Worm (Caenorhabditis elegans): ENCODE results near the gene C03H5.9.

C03H5.9 gene

DNA sequence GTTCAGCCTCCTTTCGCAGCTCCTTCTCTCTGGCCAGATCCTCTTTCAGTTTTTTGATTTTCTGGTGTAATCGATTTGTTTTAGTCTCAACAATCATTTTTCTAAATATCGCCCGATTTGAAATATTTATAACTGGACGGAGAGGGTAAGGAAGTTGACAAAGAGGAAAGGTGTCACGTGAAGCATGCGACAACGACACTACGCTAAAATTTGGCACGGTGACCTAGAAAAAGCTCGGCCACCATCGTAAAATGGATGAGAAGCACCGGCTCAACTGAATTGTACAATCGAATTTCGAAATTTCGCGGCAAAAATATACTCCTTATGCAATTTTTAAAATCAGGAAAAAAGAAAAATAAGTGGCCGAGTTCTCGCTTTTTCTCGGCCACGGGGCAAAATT lies 6.8 kb downstream of the C03H5.9 start, which contains the start of gene C03H5.5:
TSS of gene C03H5.5 (minus strand) at position 101 of the 400 bp plus-strand sequence.
- no peak for TF ChIP-seq flh-1 (GFP tag; optimal IDR thresholded peaks at IDR 0.05)

DNA sequence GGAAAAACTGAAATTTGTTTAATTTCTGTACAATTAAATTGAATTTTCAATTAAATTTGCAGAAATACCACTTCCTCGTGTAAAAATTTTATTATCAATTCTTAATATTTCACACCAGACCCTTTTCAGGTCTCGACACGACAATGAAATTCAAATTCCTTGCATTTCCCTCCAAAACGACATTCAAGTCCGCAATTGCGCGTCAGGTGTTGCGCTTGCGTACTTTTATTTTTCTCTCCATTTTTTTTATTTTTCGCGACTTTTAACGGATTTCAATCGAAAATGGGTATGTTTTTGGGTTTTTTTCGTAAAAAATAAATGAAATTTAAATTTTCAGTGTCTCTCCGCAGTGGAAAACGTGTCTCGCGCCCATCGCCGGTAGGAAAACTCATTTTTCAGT lies 7.5 kb downstream of the C03H5.9 start, which contains the start of gene C03H5.3:
TSS of gene C03H5.3 (plus strand) at position 132 of the 400 bp plus-strand sequence.
- no peak for TF ChIP-seq unc-120 (tag; optimal IDR thresholded peaks at IDR 0.05; ENCODE audit: poor library complexity, severe bottlenecking)
- no peak for TF ChIP-seq snpc-4 (tag; optimal IDR thresholded peaks at IDR 0.05)
- TF ChIP-seq lin-32 (GFP tag; optimal IDR thresholded peaks at IDR 0.05) = no peak
- no peak for TF ChIP-seq flh-1 (GFP tag; optimal IDR thresholded peaks at IDR 0.05)
- TF ChIP-seq pha-4 (tag; optimal IDR thresholded peaks at IDR 0.05) = peak; percentile 22
- no peak for TF ChIP-seq nhr-76 (tag; optimal IDR thresholded peaks at IDR 0.05)
- TF ChIP-seq unc-62 (GFP tag; optimal IDR thresholded peaks at IDR 0.05) = no peak
- no peak for TF ChIP-seq elt-1 (tag; optimal IDR thresholded peaks at IDR 0.05; ENCODE audit: borderline replicate concordance, insufficient read depth)
- TF ChIP-seq ceh-43 (GFP tag; optimal IDR thresholded peaks at IDR 0.05) = no peak
- peak; percentile 48 for TF ChIP-seq ces-1 (GFP tag; optimal IDR thresholded peaks at IDR 0.05)
- TF ChIP-seq sptf-1 (tag; optimal IDR thresholded peaks at IDR 0.05) = no peak
- TF ChIP-seq mls-2 (tag; optimal IDR thresholded peaks at IDR 0.05) = no peak
- peak; percentile 10 for TF ChIP-seq lsy-2 (tag; optimal IDR thresholded peaks at IDR 0.05)
- peak; percentile 24 for TF ChIP-seq lin-13 (tag; optimal IDR thresholded peaks at IDR 0.05)
- peak; percentile 35 for TF ChIP-seq nhr-237 (tag; optimal IDR thresholded peaks at IDR 0.05)
- TF ChIP-seq drap-1 (GFP tag; optimal IDR thresholded peaks at IDR 0.05) = no peak
- TF ChIP-seq unc-39 (tag; optimal IDR thresholded peaks at IDR 0.05) = no peak
- peak; percentile 77 for TF ChIP-seq mep-1 (tag; optimal IDR thresholded peaks at IDR 0.05)
- TF ChIP-seq nhr-12 (tag; optimal IDR thresholded peaks at IDR 0.05) = no peak

DNA sequence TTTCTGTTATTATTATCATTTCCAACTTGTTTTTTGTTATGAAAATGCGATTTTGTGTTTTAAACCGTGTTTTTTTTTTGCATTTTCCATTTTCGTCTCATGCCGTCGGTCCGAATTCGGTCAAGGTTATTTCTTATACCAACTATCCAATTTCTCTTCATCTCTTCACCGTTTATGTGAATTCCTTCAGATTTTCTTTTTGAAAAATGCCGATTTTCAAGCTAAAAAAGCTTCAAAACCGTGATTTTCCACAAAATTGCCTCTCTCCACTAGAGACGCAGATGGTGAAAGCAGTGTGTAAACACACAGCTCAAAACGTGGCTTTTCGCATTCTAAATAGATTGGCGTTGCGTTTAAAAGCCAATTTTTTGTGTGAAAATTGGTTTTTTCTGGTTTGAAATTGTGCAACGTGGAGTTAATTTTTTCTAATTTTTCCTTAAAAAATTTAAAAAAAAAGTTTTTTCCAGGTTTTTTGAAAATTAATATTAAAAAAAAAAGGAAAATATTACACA lies 9.4 kb downstream of the C03H5.9 start:
- TF ChIP-seq lsy-2 (tag; optimal IDR thresholded peaks at IDR 0.05) (no peak), ztf-11 (tag; optimal IDR thresholded peaks at IDR 0.05) (no peak), nhr-2 (tag; optimal IDR thresholded peaks at IDR 0.05) (no peak), lin-13 (tag; optimal IDR thresholded peaks at IDR 0.05) (no peak), zip-8 (tag; optimal IDR thresholded peaks at IDR 0.05) (no peak), nhr-237 (tag; optimal IDR thresholded peaks at IDR 0.05) (no peak), unc-62 (GFP tag; optimal IDR thresholded peaks at IDR 0.05) (no peak), mab-5 (tag; optimal IDR thresholded peaks at IDR 0.05) (no peak), mep-1 (tag; optimal IDR thresholded peaks at IDR 0.05) (no peak), ceh-43 (GFP tag; optimal IDR thresholded peaks at IDR 0.05) (no peak), sem-2 (GFP tag; optimal IDR thresholded peaks at IDR 0.05) (no peak), snpc-4 (tag; optimal IDR thresholded peaks at IDR 0.05) (no peak), tbx-8 (GFP tag; optimal IDR thresholded peaks at IDR 0.05) (no peak), M03D4.4 (tag; optimal IDR thresholded peaks at IDR 0.05) (no peak), drap-1 (GFP tag; optimal IDR thresholded peaks at IDR 0.05) (no peak), lin-32 (GFP tag; optimal IDR thresholded peaks at IDR 0.05) (no peak), blmp-1 (tag; optimal IDR thresholded peaks at IDR 0.05) (no peak), nhr-28 (tag; optimal IDR thresholded peaks at IDR 0.05) (no peak)

DNA sequence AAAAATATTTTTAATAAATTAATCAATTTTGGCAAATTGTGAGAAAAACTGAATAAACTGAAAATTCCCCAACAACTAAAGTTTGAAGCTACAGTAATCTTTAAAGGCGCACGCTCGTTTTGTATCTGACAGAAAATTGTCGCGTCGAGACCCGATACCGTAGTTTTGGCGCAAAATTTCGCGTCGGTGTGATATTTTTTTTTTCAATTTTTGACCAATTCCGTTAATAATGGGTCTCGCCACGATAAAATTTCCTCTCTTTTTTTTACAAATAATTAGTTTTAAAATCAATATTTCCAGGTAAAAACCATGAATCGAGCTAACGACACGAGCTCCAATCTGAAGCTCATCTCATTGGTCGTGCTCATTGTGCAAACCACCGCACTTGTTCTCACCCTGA lies 10.1 kb downstream of the C03H5.9 start, which contains the start of gene nstp-4:
TSS of gene nstp-4 (plus strand) at position 301 of the 400 bp plus-strand sequence.
- TF ChIP-seq ztf-11 (tag; optimal IDR thresholded peaks at IDR 0.05) (no peak), ces-1 (GFP tag; optimal IDR thresholded peaks at IDR 0.05) (no peak), flh-1 (GFP tag; optimal IDR thresholded peaks at IDR 0.05) (no peak), mep-1 (tag; optimal IDR thresholded peaks at IDR 0.05) (no peak), elt-1 (tag; optimal IDR thresholded peaks at IDR 0.05; ENCODE audit: borderline replicate concordance, insufficient read depth) (no peak), nhr-12 (tag; optimal IDR thresholded peaks at IDR 0.05) (no peak), nhr-28 (tag; optimal IDR thresholded peaks at IDR 0.05) (no peak), lsy-2 (tag; optimal IDR thresholded peaks at IDR 0.05) (no peak), bed-3 (GFP tag; optimal IDR thresholded peaks at IDR 0.05) (no peak), hlh-1 (tag; optimal IDR thresholded peaks at IDR 0.05) (no peak), blmp-1 (tag; optimal IDR thresholded peaks at IDR 0.05) (no peak)

DNA sequence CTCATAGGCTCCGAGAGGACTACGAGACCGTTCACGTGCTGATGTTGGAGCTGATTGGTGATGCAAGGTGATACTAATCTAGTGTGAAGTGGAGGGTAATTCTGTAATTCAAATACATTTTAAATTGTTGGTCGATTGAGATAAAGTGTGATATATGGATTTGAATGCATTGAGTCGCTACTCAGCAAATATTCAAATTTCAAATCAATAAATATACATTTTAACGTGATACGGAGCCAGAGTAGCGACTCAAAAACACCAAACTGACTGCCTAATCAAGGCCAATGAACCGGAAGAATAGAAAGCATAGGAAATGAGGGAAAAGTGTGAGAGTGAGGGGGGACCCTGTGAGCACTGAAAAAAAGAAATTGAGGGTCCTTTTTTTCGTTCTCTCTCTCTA lies 20.9 kb downstream of the C03H5.9 start, which contains the start of gene C03H5.6:
TSS of gene C03H5.6 (minus strand) at position 101 of the 400 bp plus-strand sequence.
- TF ChIP-seq bed-3 (GFP tag; optimal IDR thresholded peaks at IDR 0.05) = no peak
- no peak for TF ChIP-seq drap-1 (GFP tag; optimal IDR thresholded peaks at IDR 0.05)
- no peak for TF ChIP-seq nhr-28 (tag; optimal IDR thresholded peaks at IDR 0.05)
- TF ChIP-seq mep-1 (tag; optimal IDR thresholded peaks at IDR 0.05) = no peak
- no peak for TF ChIP-seq nhr-76 (tag; optimal IDR thresholded peaks at IDR 0.05)
- no peak for TF ChIP-seq zip-8 (tag; optimal IDR thresholded peaks at IDR 0.05)
- no peak for TF ChIP-seq cnd-1 (tag; optimal IDR thresholded peaks at IDR 0.05)
- TF ChIP-seq unc-120 (tag; optimal IDR thresholded peaks at IDR 0.05; ENCODE audit: poor library complexity, severe bottlenecking) = no peak
- TF ChIP-seq lin-13 (tag; optimal IDR thresholded peaks at IDR 0.05) = no peak
- no peak for TF ChIP-seq lin-32 (GFP tag; optimal IDR thresholded peaks at IDR 0.05)
- TF ChIP-seq ceh-43 (GFP tag; optimal IDR thresholded peaks at IDR 0.05) = no peak
- no peak for TF ChIP-seq mls-2 (tag; optimal IDR thresholded peaks at IDR 0.05)
- TF ChIP-seq ceh-39 (tag; optimal IDR thresholded peaks at IDR 0.05) = no peak
- no peak for TF ChIP-seq sptf-1 (tag; optimal IDR thresholded peaks at IDR 0.05)
- TF ChIP-seq snpc-4 (tag; optimal IDR thresholded peaks at IDR 0.05) = no peak
- TF ChIP-seq hlh-1 (tag; optimal IDR thresholded peaks at IDR 0.05) = no peak
- no peak for TF ChIP-seq elt-3 (tag; optimal IDR thresholded peaks at IDR 0.05)
- no peak for TF ChIP-seq blmp-1 (tag; optimal IDR thresholded peaks at IDR 0.05)
